Fruit fly (Drosophila melanogaster): ENCODE data around the gene Polr3H.

- TF ChIP-seq CG8478 (optimal IDR thresholded peaks at IDR 0.05): no peak
- no peak for TF ChIP-seq Dll (optimal IDR thresholded peaks at IDR 0.05)
- TF ChIP-seq psq (optimal IDR thresholded peaks at IDR 0.05): no peak
- no peak for TF ChIP-seq usp (GFP tag; optimal IDR thresholded peaks at IDR 0.05)
- no peak for TF ChIP-seq pan (optimal IDR thresholded peaks at IDR 0.05)
- no peak for TF ChIP-seq EcR (GFP tag; optimal IDR thresholded peaks at IDR 0.05)
Measured at dm6 chr3L:11626229-11626826, 22.2 kb upstream of the Polr3H start, which contains the start of gene PCID2.

Measured in whole organism.